Worm (Caenorhabditis elegans): ENCODE results near the gene dhc-4.

ce11 chrIII:11022278-11022677 lies 52.5 kb downstream of the dhc-4 start:
- TF ChIP-seq flt-1 (GFP tag; IDR thresholded peaks at IDR 0.05) (no peak), med-1 (GFP tag; optimal IDR thresholded peaks at IDR 0.05; ENCODE audit: insufficient read depth) (no peak), ztf-23 (GFP tag; IDR thresholded peaks at IDR 0.05) (no peak), cog-1 (tag; optimal IDR thresholded peaks at IDR 0.05) (no peak), tab-1 (GFP tag; IDR thresholded peaks at IDR 0.05) (no peak)

Measured in whole organism, midembryonic.